Worm (Caenorhabditis elegans) whole organism, young adult: ENCODE results near the gene C25H3.11.

Experiments
- ceh-91 ChIP-seq: fragments of 200-800 bp; sonication (Bioruptor generic); IDR thresholded peaks from 2 replicates; pipeline ENCODE4 v1.3.6; 2022; ENCODE audit warnings: missing genetic modification reagents, missing genetic modification characterization, missing compliant biosample characterization
- xnd-1 ChIP-seq: sonication (generic microtip); optimal IDR thresholded peaks from 2 replicates; lab custom pipeline; 2016; ENCODE audit warnings: missing genotype, missing genetic modification reagents, missing genetic modification characterization, missing compliant biosample characterization

DNA sequence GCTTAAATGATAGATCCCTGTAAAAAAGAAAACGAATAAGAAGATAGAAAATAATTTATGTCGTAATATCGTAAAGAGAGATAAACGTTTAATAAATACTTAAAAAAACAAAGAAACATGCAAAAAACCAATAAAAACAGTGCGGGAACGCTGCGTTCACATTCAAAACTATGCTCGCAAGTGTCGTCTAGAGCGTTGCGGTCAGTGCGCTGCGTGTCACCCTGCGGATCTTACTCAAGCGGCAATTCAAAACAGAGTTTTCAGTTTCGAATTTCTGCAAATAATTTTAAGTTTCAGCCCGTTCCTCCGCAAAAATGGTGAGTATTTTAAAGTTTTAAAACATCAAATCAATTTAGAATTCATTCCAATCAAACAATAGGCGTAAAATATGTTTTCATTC lies 26.0 kb upstream of the C25H3.11 start, which contains the start of the genes tiar-1 and lelo-4:
- TF ChIP-seq ceh-91 (GFP tag; lab: Robert Waterston, UW), result no peak
- TF ChIP-seq xnd-1, result no peak
